Fruit fly (Drosophila melanogaster): ENCODE results near the gene CG14408.

Gene CG14408

dm6 chrX:14846116-14846614, 14.3 kb upstream of the CG14408 start:
- TF ChIP-seq CrebA (GFP tag; optimal IDR thresholded peaks at IDR 0.05; ENCODE audit: borderline replicate concordance) (no peak), GATAd (GFP tag; optimal IDR thresholded peaks at IDR 0.05) (no peak), Mio (GFP tag; optimal IDR thresholded peaks at IDR 0.05) (no peak), woc (GFP tag; optimal IDR thresholded peaks at IDR 0.05) (no peak), foxo (GFP tag; optimal IDR thresholded peaks at IDR 0.05) (peak in 1 of 2 experiments; percentile 5), sv (GFP tag; optimal IDR thresholded peaks at IDR 0.05) (no peak), Dif (GFP tag; optimal IDR thresholded peaks at IDR 0.05; ENCODE audit: partially characterized antibody) (no peak), h (GFP tag; optimal IDR thresholded peaks at IDR 0.05) (peak; percentile 10)

dm6 chrX:14844657-14845056, 12.8 kb upstream of the CG14408 start, which contains the start of gene CG12539:
Gene CG12539 (minus strand): TSS chrX:14844757.
- TF ChIP-seq br (GFP tag; optimal IDR thresholded peaks at IDR 0.05) (no peak), CrebA (GFP tag; optimal IDR thresholded peaks at IDR 0.05; ENCODE audit: borderline replicate concordance) (no peak), fru (GFP tag; optimal IDR thresholded peaks at IDR 0.05) (no peak), OdsH (GFP tag; optimal IDR thresholded peaks at IDR 0.05) (no peak), Hr83 (GFP tag; optimal IDR thresholded peaks at IDR 0.05; ENCODE audit: poor library complexity, severe bottlenecking) (no peak), Hr78 (GFP tag; optimal IDR thresholded peaks at IDR 0.05) (no peak), Dif (GFP tag; optimal IDR thresholded peaks at IDR 0.05; ENCODE audit: partially characterized antibody) (no peak), CG32264 (GFP tag; optimal IDR thresholded peaks at IDR 0.05) (no peak), pan (optimal IDR thresholded peaks at IDR 0.05) (no peak), lola (GFP tag; optimal IDR thresholded peaks at IDR 0.05) (no peak), Abd-B (GFP tag; optimal IDR thresholded peaks at IDR 0.05) (no peak), jim (GFP tag; optimal IDR thresholded peaks at IDR 0.05) (no peak), usp (GFP tag; optimal IDR thresholded peaks at IDR 0.05) (no peak), sv (GFP tag; optimal IDR thresholded peaks at IDR 0.05) (no peak), Jra (GFP tag; optimal IDR thresholded peaks at IDR 0.05) (no peak)

dm6 chrX:14841893-14842505, 10.2 kb upstream of the CG14408 start:
- no peak for TF ChIP-seq h (GFP tag; optimal IDR thresholded peaks at IDR 0.05)
- no peak for TF ChIP-seq CrebA (GFP tag; optimal IDR thresholded peaks at IDR 0.05; ENCODE audit: borderline replicate concordance)
- TF ChIP-seq Hr78 (GFP tag; optimal IDR thresholded peaks at IDR 0.05) = no peak
- no peak for TF ChIP-seq GATAd (GFP tag; optimal IDR thresholded peaks at IDR 0.05)
- no peak for TF ChIP-seq N (GFP tag; optimal IDR thresholded peaks at IDR 0.05)
- TF ChIP-seq ey (GFP tag; optimal IDR thresholded peaks at IDR 0.05) = no peak
- TF ChIP-seq dsf (GFP tag; optimal IDR thresholded peaks at IDR 0.05; ENCODE audit: borderline replicate concordance) = no peak
- no peak for TF ChIP-seq brk (GFP tag; optimal IDR thresholded peaks at IDR 0.05)

- no peak for TF ChIP-seq Vsx2 (GFP tag; optimal IDR thresholded peaks at IDR 0.05; ENCODE audit: partially characterized antibody)
- no peak for TF ChIP-seq Hr78 (GFP tag; optimal IDR thresholded peaks at IDR 0.05)
- peak; percentile 23 for TF ChIP-seq OdsH (GFP tag; optimal IDR thresholded peaks at IDR 0.05)
- TF ChIP-seq sv (GFP tag; optimal IDR thresholded peaks at IDR 0.05) = no peak
- no peak for TF ChIP-seq GATAd (GFP tag; optimal IDR thresholded peaks at IDR 0.05)
- TF ChIP-seq Jra (GFP tag; optimal IDR thresholded peaks at IDR 0.05) = no peak
- no peak for TF ChIP-seq usp (GFP tag; optimal IDR thresholded peaks at IDR 0.05)
- TF ChIP-seq brk (GFP tag; optimal IDR thresholded peaks at IDR 0.05) = no peak
- TF ChIP-seq foxo (GFP tag; optimal IDR thresholded peaks at IDR 0.05) = peak in 1 of 2 experiments; percentile 44
- TF ChIP-seq CG9705 (GFP tag; optimal IDR thresholded peaks at IDR 0.05) = no peak
- peak; percentile 52 for TF ChIP-seq Sp1 (GFP tag; optimal IDR thresholded peaks at IDR 0.05)
- TF ChIP-seq Mio (GFP tag; optimal IDR thresholded peaks at IDR 0.05) = no peak
- TF ChIP-seq tai (GFP tag; optimal IDR thresholded peaks at IDR 0.05) = no peak
- TF ChIP-seq rgr (GFP tag; optimal IDR thresholded peaks at IDR 0.05) = peak; percentile 2
- no peak for TF ChIP-seq jim (GFP tag; optimal IDR thresholded peaks at IDR 0.05)
- peak; percentile 50 for TF ChIP-seq HLH106 (tag; optimal IDR thresholded peaks at IDR 0.05)
Observed at dm6 chrX:14840417-14840872, 8.6 kb upstream of the CG14408 start.

dm6 chrX:14839739-14840347, 8.0 kb upstream of the CG14408 start:
- TF ChIP-seq br (GFP tag; optimal IDR thresholded peaks at IDR 0.05) (no peak), h (GFP tag; optimal IDR thresholded peaks at IDR 0.05) (peak; percentile 47), usp (GFP tag; optimal IDR thresholded peaks at IDR 0.05) (no peak), Rel (GFP tag; optimal IDR thresholded peaks at IDR 0.05) (no peak), Rel (tag; optimal IDR thresholded peaks at IDR 0.05) (peak; percentile 21), woc (GFP tag; optimal IDR thresholded peaks at IDR 0.05) (peak; percentile 0), fru (GFP tag; optimal IDR thresholded peaks at IDR 0.05) (peak; percentile 40), Dif (GFP tag; optimal IDR thresholded peaks at IDR 0.05; ENCODE audit: partially characterized antibody) (no peak), rgr (GFP tag; optimal IDR thresholded peaks at IDR 0.05) (peak; percentile 70), Myc (optimal IDR thresholded peaks at IDR 0.05) (no peak), dsf (GFP tag; optimal IDR thresholded peaks at IDR 0.05; ENCODE audit: borderline replicate concordance) (no peak), CG9705 (GFP tag; optimal IDR thresholded peaks at IDR 0.05) (no peak), jim (GFP tag; optimal IDR thresholded peaks at IDR 0.05) (no peak), Hr78 (GFP tag; optimal IDR thresholded peaks at IDR 0.05) (no peak), sage (GFP tag; optimal IDR thresholded peaks at IDR 0.05) (no peak), pan (optimal IDR thresholded peaks at IDR 0.05) (no peak), dl (GFP tag; optimal IDR thresholded peaks at IDR 0.05; ENCODE audit: insufficient read depth in 1 of 2, partially characterized antibody in 2 of 2) (no peak), Dfd (GFP tag; optimal IDR thresholded peaks at IDR 0.05) (no peak), brk (GFP tag; optimal IDR thresholded peaks at IDR 0.05) (no peak), lola (GFP tag; optimal IDR thresholded peaks at IDR 0.05) (no peak), psq (GFP tag; optimal IDR thresholded peaks at IDR 0.05) (peak; percentile 23)

Measured in whole organism, wandering third instar larva.